Worm (Caenorhabditis elegans): ENCODE measurements around the gene C54D10.9.

- no peak for TF ChIP-seq unc-39 (tag; optimal IDR thresholded peaks at IDR 0.05)
- no peak for TF ChIP-seq elt-3 (tag; optimal IDR thresholded peaks at IDR 0.05)
- TF ChIP-seq nhr-76 (tag; optimal IDR thresholded peaks at IDR 0.05) = no peak
- TF ChIP-seq lsy-2 (tag; optimal IDR thresholded peaks at IDR 0.05) = no peak
- no peak for TF ChIP-seq ham-2 (GFP tag; optimal IDR thresholded peaks at IDR 0.05)
- TF ChIP-seq hlh-1 (tag; optimal IDR thresholded peaks at IDR 0.05) = no peak
These were observed 47.6 kb downstream of the C54D10.9 start, which contains the start of gene mrps-11 for ce11 chrV:12494522-12494921.
